Fruit fly (Drosophila melanogaster): ENCODE data around the gene CG7246.

Gene CG7246

DNA sequence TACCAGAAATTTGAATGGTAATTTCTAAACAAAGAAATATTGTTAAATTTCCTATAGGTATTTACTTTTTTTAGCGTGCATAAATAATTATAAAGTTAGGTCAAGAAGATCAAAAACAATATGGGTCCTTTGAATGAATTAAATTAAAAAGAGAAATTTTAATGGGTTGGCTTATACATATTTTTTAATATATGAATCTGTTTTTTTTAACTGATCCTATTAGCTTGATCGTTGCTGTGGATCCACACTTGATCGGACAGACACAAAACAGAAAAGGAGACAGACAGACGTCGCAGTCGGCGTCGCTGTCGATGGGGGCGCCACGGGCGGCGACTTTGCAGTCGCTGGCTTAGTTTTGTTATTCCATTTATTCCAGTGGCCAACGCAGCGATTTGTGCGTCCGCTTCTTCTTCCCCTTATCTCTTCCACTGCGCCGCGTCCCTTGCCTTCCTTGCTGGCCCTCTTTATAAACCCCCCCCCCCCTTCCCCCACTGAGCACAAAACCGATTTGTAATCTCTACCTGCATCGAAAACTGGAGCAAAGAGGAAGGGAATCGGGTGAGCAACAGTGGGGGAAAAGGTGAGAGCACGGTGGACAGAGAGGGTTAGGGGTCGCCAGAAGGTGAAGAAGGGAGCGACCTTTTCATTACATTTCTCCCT is 33.0 kb downstream of the CG7246 start (continued):
- peak in 1 of 2 experiments; percentile 37 for TF ChIP-seq chif (GFP tag; optimal IDR thresholded peaks at IDR 0.05)
- TF ChIP-seq Spps (tag; optimal IDR thresholded peaks at IDR 0.05) = peak; percentile 65
- peak; percentile 30; the same call in 1 of the 2 replicates for TF ChIP-seq CG14667 (GFP tag; IDR thresholded peaks at IDR 0.05)
- TF ChIP-seq kni (GFP tag; optimal IDR thresholded peaks at IDR 0.05) = peak; percentile 100
- peak; percentile 28 for TF ChIP-seq Mes4 (GFP tag; optimal IDR thresholded peaks at IDR 0.05)
- TF ChIP-seq CG18599 (GFP tag; optimal IDR thresholded peaks at IDR 0.05) = peak; percentile 1
- peak; percentile 52 for TF ChIP-seq CG12659 (GFP tag; optimal IDR thresholded peaks at IDR 0.05)
- no peak for TF ChIP-seq cas (GFP tag; IDR thresholded peaks at IDR 0.05)
- TF ChIP-seq CG17186 (GFP tag; optimal IDR thresholded peaks at IDR 0.05) = no peak
- TF ChIP-seq CG8388 (GFP tag; optimal IDR thresholded peaks at IDR 0.05) = peak; percentile 80
- no peak for TF ChIP-seq CG4328 (GFP tag; optimal IDR thresholded peaks at IDR 0.05)
- peak; percentile 49; the same call in 1 of the 2 replicates for TF ChIP-seq chm (GFP tag; IDR thresholded peaks at IDR 0.05)
- peak; percentile 62; the same call in 1 of the 2 replicates for TF ChIP-seq ara (GFP tag; IDR thresholded peaks at IDR 0.05)
- TF ChIP-seq yki (optimal IDR thresholded peaks at IDR 0.05) = no peak
- TF ChIP-seq CG12236 (GFP tag; optimal IDR thresholded peaks at IDR 0.05) = no peak
- TF ChIP-seq CG5245 (GFP tag; optimal IDR thresholded peaks at IDR 0.05) = peak; percentile 49
- TF ChIP-seq bigmax (GFP tag; optimal IDR thresholded peaks at IDR 0.05) = no peak
- TF ChIP-seq CG13296 (GFP tag; optimal IDR thresholded peaks at IDR 0.05) = peak; percentile 46
- peak; percentile 86 for TF ChIP-seq phol (tag; optimal IDR thresholded peaks at IDR 0.05)
- peak; percentile 35 for TF ChIP-seq CG30020 (tag; optimal IDR thresholded peaks at IDR 0.05)
- TF ChIP-seq CG4424 (GFP tag; optimal IDR thresholded peaks at IDR 0.05) = peak; percentile 67
- TF ChIP-seq CG12942 (GFP tag; optimal IDR thresholded peaks at IDR 0.05) = no peak
- no peak for TF ChIP-seq ham (GFP tag; IDR thresholded peaks at IDR 0.05)
- no peak for TF ChIP-seq CG4730 (GFP tag; IDR thresholded peaks at IDR 0.05)
- TF ChIP-seq CG3065 (GFP tag; optimal IDR thresholded peaks at IDR 0.05) = peak; percentile 17
- peak; percentile 84 for TF ChIP-seq Sox102F (GFP tag; optimal IDR thresholded peaks at IDR 0.05)
- TF ChIP-seq fru (optimal IDR thresholded peaks at IDR 0.05) = no peak
- peak; percentile 80 for TF ChIP-seq CG17385 (GFP tag; optimal IDR thresholded peaks at IDR 0.05)
- TF ChIP-seq Meics (GFP tag; optimal IDR thresholded peaks at IDR 0.05) = peak; percentile 29
- TF ChIP-seq ro (GFP tag; IDR thresholded peaks at IDR 0.05) = no peak
- TF ChIP-seq dmrt11E (tag; optimal IDR thresholded peaks at IDR 0.05) = peak; percentile 88
- TF ChIP-seq Mrtf (GFP tag; IDR thresholded peaks at IDR 0.05) = no peak
- TF ChIP-seq Eip74EF (GFP tag; optimal IDR thresholded peaks at IDR 0.05) = peak in 1 of 2 experiments; percentile 66
- TF ChIP-seq Jarid2 (GFP tag; optimal IDR thresholded peaks at IDR 0.05) = peak; percentile 22
- TF ChIP-seq croc (GFP tag; conservative IDR thresholded peaks at IDR 0.05) = peak; percentile 60; the same call in 2 of the 3 replicates
- TF ChIP-seq insv (GFP tag; optimal IDR thresholded peaks at IDR 0.05) = no peak
- peak; percentile 99 for TF ChIP-seq crol (GFP tag; IDR thresholded peaks at IDR 0.05)
- no peak for TF ChIP-seq disco-r (GFP tag; optimal IDR thresholded peaks at IDR 0.05)
- TF ChIP-seq CG8924 (tag; optimal IDR thresholded peaks at IDR 0.05) = peak; percentile 85
- peak; percentile 82 for TF ChIP-seq CG12391 (tag; optimal IDR thresholded peaks at IDR 0.05)
- peak; percentile 42 for TF ChIP-seq lab (GFP tag; optimal IDR thresholded peaks at IDR 0.05)
- no peak for TF ChIP-seq CG7928 (GFP tag; optimal IDR thresholded peaks at IDR 0.05)
- TF ChIP-seq CG12299 (tag; optimal IDR thresholded peaks at IDR 0.05) = peak; percentile 44
- 0 out of 2 replicates have a peak, but pooled peaks have one; percentile 22 for TF ChIP-seq ssp (GFP tag; IDR thresholded peaks at IDR 0.05)
- no peak for TF ChIP-seq Rfx (GFP tag; IDR thresholded peaks at IDR 0.05)
- TF ChIP-seq Taf1 (GFP tag; IDR thresholded peaks at IDR 0.05) = no peak
- TF ChIP-seq stc (GFP tag; IDR thresholded peaks at IDR 0.05) = peak; percentile 68
- peak; percentile 20 for TF ChIP-seq Mad (GFP tag; optimal IDR thresholded peaks at IDR 0.05)
- TF ChIP-seq CG11695 (GFP tag; IDR thresholded peaks at IDR 0.05) = 0 out of 3 replicates have a peak, but pooled peaks have one; percentile 65
- no peak for TF ChIP-seq CG3995 (GFP tag; optimal IDR thresholded peaks at IDR 0.05)
